Worm (Caenorhabditis elegans) whole organism, late embryonic: ENCODE results near the gene T13H5.8.

Experiments
- C38D4.7 ChIP-seq: fragments of 200-800 bp; sonication (Bioruptor generic); optimal IDR thresholded peaks from 2 replicates; lab custom pipeline; 2018; ENCODE audit warnings: mild to moderate bottlenecking, missing genetic modification characterization, moderate library complexity, missing compliant biosample characterization
- F13H6.1 ChIP-seq: sonication (generic microtip); optimal IDR thresholded peaks from 2 replicates; lab custom pipeline; 2016; ENCODE audit warnings: missing genetic modification characterization, missing compliant biosample characterization
- dve-1 ChIP-seq: sonication (generic microtip); optimal IDR thresholded peaks from 2 replicates; lab custom pipeline; 2017; ENCODE audit warnings: antibody characterized with exemption, mild to moderate bottlenecking, missing genetic modification characterization, missing compliant biosample characterization
- elt-2 ChIP-seq: sonication (generic microtip); optimal IDR thresholded peaks from 2 replicates; lab custom pipeline; 2016; ENCODE audit warnings: missing genetic modification reagents, missing genetic modification characterization, missing compliant biosample characterization
- fkh-10 ChIP-seq: fragments of 150-350 bp; optimal IDR thresholded peaks from 2 replicates; lab custom pipeline; 2014; ENCODE audit warnings: missing biosample characterization, missing genetic modification reagents, missing genetic modification characterization
- lin-11 ChIP-seq: fragments of 200-800 bp; sonication (Bioruptor generic); optimal IDR thresholded peaks from 2 replicates; lab custom pipeline; 2018; ENCODE audit warnings: mild to moderate bottlenecking, missing genetic modification characterization, missing compliant biosample characterization
- nhr-11 ChIP-seq: fragments of 150-350 bp; optimal IDR thresholded peaks from 2 replicates; lab custom pipeline; 2014; ENCODE audit warnings: missing biosample characterization, missing genetic modification characterization
- nhr-232 ChIP-seq: sonication (generic microtip); optimal IDR thresholded peaks from 2 replicates; lab custom pipeline; 2016; ENCODE audit warnings: missing genetic modification characterization, missing compliant biosample characterization
- pha-4 ChIP-seq: fragments of 150-350 bp; optimal IDR thresholded peaks from 2 replicates; lab custom pipeline; 2018; ENCODE audit warnings: missing biosample characterization, missing genetic modification reagents, missing genetic modification characterization
- sox-2 ChIP-seq: fragments of 200-800 bp; sonication (Bioruptor generic); IDR thresholded peaks from 2 replicates; pipeline ENCODE4 v1.3.6; 2022; ENCODE audit warnings: missing genetic modification reagents, missing genetic modification characterization, missing compliant biosample characterization
- sox-4 ChIP-seq: sonication (generic microtip); optimal IDR thresholded peaks from 2 replicates; lab custom pipeline; 2017; ENCODE audit warnings: mild to moderate bottlenecking, missing genetic modification characterization, inconsistent platforms, missing compliant biosample characterization

ce11 chrII:8551100-8551499 lies 32.8 kb downstream of the T13H5.8 start:
- TF ChIP-seq sox-2 (GFP tag; lab: Robert Waterston, UW), result no peak
- no peak for TF ChIP-seq sox-4
- no peak for TF ChIP-seq lin-11 (tag; lab: Kevin White, UChicago)
- no peak for TF ChIP-seq fkh-10 (GFP tag; lab: Kevin White, UChicago)
- no peak for TF ChIP-seq F13H6.1
- TF ChIP-seq pha-4 (tag; lab: Kevin White, UChicago), result no peak
- TF ChIP-seq nhr-11, result no peak
- TF ChIP-seq dve-1 (tag; lab: Kevin White, UChicago), result no peak
- no peak for TF ChIP-seq C38D4.7 (GFP tag; lab: Kevin White, UChicago)
- TF ChIP-seq nhr-232 (tag; lab: Kevin White, UChicago), result no peak
- TF ChIP-seq elt-2 (tag; lab: Kevin White, UChicago), result no peak
